Worm (Caenorhabditis elegans) whole organism, midembryonic: ENCODE measurements around the gene emc-2.

ENCODE experiments used
- flt-1 ChIP-seq: fragments of 200-800 bp; sonication (Bioruptor generic); IDR thresholded peaks from 2 replicates; pipeline ENCODE4 v1.3.6; 2022; ENCODE audit warnings: missing genetic modification characterization, missing compliant biosample characterization
- klf-2 ChIP-seq: fragments of 200-800 bp; sonication (Bioruptor generic); conservative IDR thresholded peaks from 2 replicates; pipeline ENCODE4 v1.3.6; 2022; ENCODE audit warnings: missing genetic modification reagents, missing genetic modification characterization, missing compliant biosample characterization
- ref-1 ChIP-seq: fragments of 200-800 bp; sonication (Bioruptor generic); conservative IDR thresholded peaks from 2 replicates; pipeline ENCODE4 v1.3.6; 2022; ENCODE audit warnings: missing genetic modification reagents, missing genetic modification characterization, missing compliant biosample characterization
- tab-1 ChIP-seq: fragments of 200-800 bp; sonication (Bioruptor generic); IDR thresholded peaks from 2 replicates; pipeline ENCODE4 v1.3.6; 2022; ENCODE audit warnings: missing genetic modification characterization, missing compliant biosample characterization
- ztf-23 ChIP-seq: fragments of 200-800 bp; sonication (Bioruptor generic); IDR thresholded peaks from 2 replicates; pipeline ENCODE4 v1.3.6; 2022; ENCODE audit warnings: missing genetic modification reagents, missing genetic modification characterization, missing compliant biosample characterization
- ztf-29 ChIP-seq: fragments of 200-800 bp; sonication (Bioruptor generic); IDR thresholded peaks from 2 replicates; pipeline ENCODE4 v1.3.6; 2022; ENCODE audit warnings: missing genetic modification reagents, missing genetic modification characterization, missing compliant biosample characterization

DNA sequence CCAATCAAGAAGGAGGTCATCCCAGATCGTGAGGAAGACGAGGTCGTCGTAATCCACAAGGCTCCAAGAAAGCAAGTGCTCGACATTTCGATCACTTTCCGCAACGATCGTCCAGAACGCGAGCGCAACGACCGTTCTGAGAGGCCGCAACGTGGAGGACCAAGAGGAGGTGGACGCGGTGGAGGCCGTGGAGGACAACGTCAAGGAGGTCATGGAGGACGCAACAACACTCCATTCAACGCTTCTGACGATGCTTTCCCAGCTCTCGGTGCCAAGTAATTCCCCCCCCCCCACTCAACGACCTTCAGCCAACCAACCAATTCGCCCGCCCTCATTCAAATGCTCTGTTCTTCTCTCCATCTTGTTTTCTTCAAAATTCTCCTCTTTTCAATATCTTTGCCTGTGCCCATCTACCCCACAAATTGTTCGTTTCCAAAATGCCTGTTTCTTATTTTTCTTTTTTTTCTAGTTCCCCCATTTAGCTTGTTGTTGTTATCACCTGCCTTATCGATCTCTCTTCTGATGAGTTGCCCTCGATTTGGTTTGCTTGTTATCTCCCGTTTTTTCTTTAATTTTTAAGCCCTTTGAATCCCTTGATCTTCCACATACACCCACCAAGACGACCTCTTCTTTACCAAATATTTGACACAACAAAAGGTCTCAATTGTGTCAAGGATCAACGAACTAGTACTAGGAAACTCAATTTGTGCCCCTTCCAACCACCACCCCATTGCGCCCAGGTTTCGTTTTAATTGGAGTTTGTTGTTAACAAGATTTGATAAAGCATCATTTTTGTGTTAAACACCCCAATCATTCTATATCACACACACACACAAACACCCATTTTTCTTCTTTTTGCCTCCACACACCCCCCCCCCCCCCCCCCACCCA is 16.6 kb upstream of the emc-2 start:
- TF ChIP-seq tab-1 (GFP tag; lab: Robert Waterston, UW): no peak
- no peak for TF ChIP-seq flt-1 (GFP tag; lab: Robert Waterston, UW)
- TF ChIP-seq ztf-23: no peak
- no peak for TF ChIP-seq klf-2 (GFP tag; lab: Robert Waterston, UW)
- TF ChIP-seq ref-1 (GFP tag; lab: Robert Waterston, UW): no peak
- TF ChIP-seq ztf-29 (GFP tag; lab: Robert Waterston, UW): no peak
